Worm (Caenorhabditis elegans): Measurements from ENCODE around the gene unc-5.

unc-5 gene

DNA sequence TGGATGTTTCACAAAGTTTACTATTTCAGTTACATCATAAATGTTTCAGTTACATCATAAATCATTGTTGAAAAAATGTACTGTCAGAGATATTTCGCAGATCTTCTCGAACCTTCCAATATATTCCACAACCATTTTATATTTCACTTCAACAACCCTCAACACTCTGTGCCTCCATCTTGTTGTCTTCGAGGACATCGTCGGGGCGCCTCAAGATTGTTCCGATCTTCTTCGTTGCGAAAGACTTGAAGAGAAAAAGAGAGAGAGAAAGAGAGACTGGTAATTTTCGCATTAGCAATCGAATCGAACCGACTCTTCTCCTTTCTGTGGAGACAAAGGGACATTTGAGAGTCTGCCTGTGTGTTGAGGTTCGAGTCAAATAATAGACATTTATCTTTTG lies 35.1 kb upstream of the unc-5 start:
- no peak for TF ChIP-seq sox-4 (tag; optimal IDR thresholded peaks at IDR 0.05)

DNA sequence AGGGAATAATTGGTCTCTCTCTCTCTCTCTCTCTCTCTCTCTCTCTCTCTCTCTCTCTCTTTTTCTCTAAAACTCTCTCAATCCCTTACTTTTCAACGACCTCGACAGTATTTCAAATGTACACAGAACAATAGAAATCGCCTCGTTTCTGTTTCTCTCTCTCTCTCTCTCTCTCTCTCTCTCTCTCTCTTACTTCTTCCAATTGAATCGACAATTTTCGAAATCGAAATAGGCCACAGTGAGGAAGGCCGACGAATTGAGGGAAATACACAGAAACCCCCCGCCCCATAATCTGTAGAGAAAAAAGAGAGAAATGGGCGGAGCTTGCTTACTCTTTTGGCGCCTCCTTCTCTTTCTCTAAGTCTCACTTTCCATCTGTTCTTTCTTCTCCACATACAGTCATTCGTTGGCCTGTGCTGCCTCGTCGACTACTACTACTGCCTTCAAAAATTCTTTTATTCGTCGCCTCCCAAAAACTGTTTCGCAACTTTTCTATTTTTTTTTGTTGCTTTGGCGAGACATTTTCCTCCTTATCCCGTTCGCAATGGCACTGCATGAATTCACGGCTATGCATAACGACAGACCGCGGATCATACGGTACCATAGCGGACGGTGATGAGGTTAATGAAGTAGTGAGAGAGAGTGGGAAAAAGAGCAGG lies 33.5 kb upstream of the unc-5 start:
- TF ChIP-seq dve-1 (tag; optimal IDR thresholded peaks at IDR 0.05) = no peak
- no peak for TF ChIP-seq C38D4.7 (GFP tag; optimal IDR thresholded peaks at IDR 0.05)
- TF ChIP-seq nfya-1 (tag; optimal IDR thresholded peaks at IDR 0.05) = peak; percentile 39
- TF ChIP-seq unc-86 (tag; optimal IDR thresholded peaks at IDR 0.05) = no peak
- TF ChIP-seq sox-2 (GFP tag; IDR thresholded peaks at IDR 0.05) = peak; percentile 52; the same call in 1 of the 2 replicates
- no peak for TF ChIP-seq pat-9 (tag; optimal IDR thresholded peaks at IDR 0.05)
- TF ChIP-seq unc-3 (GFP tag; conservative IDR thresholded peaks at IDR 0.05) = no peak
- TF ChIP-seq unc-3 (tag; optimal IDR thresholded peaks at IDR 0.05) = no peak
- no peak for TF ChIP-seq tbx-2 (tag; optimal IDR thresholded peaks at IDR 0.05)
- no peak for TF ChIP-seq mec-3 (tag; optimal IDR thresholded peaks at IDR 0.05; ENCODE audit: borderline replicate concordance)
- peak; percentile 59 for TF ChIP-seq ama-1 (optimal IDR thresholded peaks at IDR 0.05)
- no peak for TF ChIP-seq ahr-1 (tag; optimal IDR thresholded peaks at IDR 0.05)
- peak; percentile 36 for TF ChIP-seq ceh-31 (tag; optimal IDR thresholded peaks at IDR 0.05)
- TF ChIP-seq pros-1 (tag; optimal IDR thresholded peaks at IDR 0.05) = no peak
- peak; percentile 63 for TF ChIP-seq ref-2 (tag; optimal IDR thresholded peaks at IDR 0.05)

DNA sequence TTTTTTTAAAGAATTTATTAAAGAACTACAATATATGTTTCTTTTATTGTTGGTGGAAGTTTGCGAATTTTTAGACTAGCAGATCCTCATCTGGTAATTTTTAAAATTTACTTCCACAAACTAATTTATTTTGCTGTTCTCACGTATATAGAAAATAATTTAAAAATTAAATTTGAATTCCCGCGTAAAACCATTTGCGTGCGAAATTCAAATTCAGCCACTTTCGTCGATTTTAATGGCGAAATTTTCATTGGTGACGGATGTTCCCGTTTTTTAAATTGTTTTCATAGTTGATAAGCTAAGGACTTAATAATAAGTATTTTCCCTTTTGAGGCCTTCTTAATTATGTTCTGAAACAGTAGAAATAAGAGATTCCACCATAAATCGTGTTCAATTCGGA lies 32.9 kb upstream of the unc-5 start:
- no peak for TF ChIP-seq ceh-31 (tag; optimal IDR thresholded peaks at IDR 0.05)
- no peak for TF ChIP-seq pqm-1 (tag; optimal IDR thresholded peaks at IDR 0.05)
- TF ChIP-seq pros-1 (tag; optimal IDR thresholded peaks at IDR 0.05) = peak; percentile 3
- no peak for TF ChIP-seq mec-3 (tag; optimal IDR thresholded peaks at IDR 0.05; ENCODE audit: borderline replicate concordance)
- TF ChIP-seq Y22D7AL.16 (tag; optimal IDR thresholded peaks at IDR 0.05) = no peak
- no peak for TF ChIP-seq pax-1 (tag; optimal IDR thresholded peaks at IDR 0.05)
- TF ChIP-seq fkh-10 (GFP tag; optimal IDR thresholded peaks at IDR 0.05) = no peak

DNA sequence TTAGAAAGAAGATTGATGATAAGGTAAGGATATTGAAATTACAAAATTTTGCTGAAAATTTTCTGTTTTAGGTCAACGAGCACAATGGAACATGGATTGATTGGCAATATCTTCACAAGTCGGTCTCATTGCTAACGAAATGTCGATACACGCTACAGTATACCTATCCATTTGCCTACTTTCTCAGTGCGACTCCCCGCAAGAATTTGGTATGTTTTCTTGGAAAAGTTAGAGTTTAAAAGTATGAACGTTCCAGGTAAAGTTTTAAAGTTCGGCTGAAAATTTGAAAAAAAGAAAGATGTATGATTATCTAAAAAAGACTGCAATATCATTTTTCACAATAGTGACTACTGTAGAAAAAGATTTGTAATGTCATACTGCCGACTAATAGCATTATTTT lies 26.0 kb upstream of the unc-5 start:
- TF ChIP-seq ceh-30 (tag; optimal IDR thresholded peaks at IDR 0.05) (no peak), C38D4.7 (GFP tag; optimal IDR thresholded peaks at IDR 0.05) (no peak), Y22D7AL.16 (tag; optimal IDR thresholded peaks at IDR 0.05) (no peak), ceh-6 (GFP tag; optimal IDR thresholded peaks at IDR 0.05) (no peak), unc-42 (tag; optimal IDR thresholded peaks at IDR 0.05) (no peak), F13H6.1 (tag; optimal IDR thresholded peaks at IDR 0.05) (no peak), ceh-19 (GFP tag; optimal IDR thresholded peaks at IDR 0.05) (no peak), rnt-1 (tag; optimal IDR thresholded peaks at IDR 0.05) (no peak), dve-1 (tag; optimal IDR thresholded peaks at IDR 0.05) (no peak), ceh-31 (tag; optimal IDR thresholded peaks at IDR 0.05) (no peak), hlh-6 (tag; optimal IDR thresholded peaks at IDR 0.05) (no peak), tbx-2 (tag; optimal IDR thresholded peaks at IDR 0.05) (no peak), ets-4 (tag; optimal IDR thresholded peaks at IDR 0.05) (no peak), unc-55 (GFP tag; optimal IDR thresholded peaks at IDR 0.05) (no peak), ceh-22 (tag; optimal IDR thresholded peaks at IDR 0.05) (no peak), hlh-8 (tag; optimal IDR thresholded peaks at IDR 0.05) (no peak), che-1 (tag; optimal IDR thresholded peaks at IDR 0.05) (no peak), C08G9.2 (tag; optimal IDR thresholded peaks at IDR 0.05) (no peak), T23F11.4 (GFP tag; optimal IDR thresholded peaks at IDR 0.05) (no peak)

DNA sequence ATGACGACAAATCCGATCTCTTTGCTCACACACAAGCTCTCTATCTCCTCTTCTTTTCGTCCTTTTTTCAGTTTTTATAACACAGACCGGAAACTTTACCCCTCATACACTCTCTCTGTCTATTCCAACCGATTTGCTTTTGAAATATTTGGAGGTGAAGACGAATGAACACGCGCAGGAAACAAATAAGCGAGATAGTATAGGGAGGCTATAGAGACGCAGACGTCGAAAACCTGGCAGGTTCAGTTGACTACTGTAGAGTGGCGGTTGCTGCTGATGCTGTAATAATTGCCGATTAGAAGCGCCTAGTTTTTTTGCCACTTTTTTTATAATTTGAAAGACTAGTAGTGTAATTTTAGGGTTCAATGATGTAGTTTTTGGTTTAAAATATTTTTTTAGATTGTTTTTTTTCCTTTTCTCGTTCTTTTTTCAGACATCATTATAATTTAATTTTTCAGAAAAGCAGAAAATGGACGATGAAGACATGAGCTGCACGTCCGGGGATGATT lies 22.6 kb upstream of the unc-5 start, which contains the start of gene ari-2:
ari-2 (plus strand) TSS at position 459 of the 509 bp plus-strand sequence.
- TF ChIP-seq nfya-1 (tag; optimal IDR thresholded peaks at IDR 0.05) (peak; percentile 33), ceh-45 (GFP tag; IDR thresholded peaks at IDR 0.05) (no peak), hlh-8 (tag; optimal IDR thresholded peaks at IDR 0.05) (no peak)

Data from whole organism, late embryonic.